Worm (Caenorhabditis elegans): ENCODE results near the gene clec-232.

clec-232 gene

ce11 chrV:15959456-15959855 lies 16.5 kb upstream of the clec-232 start:
- no peak for TF ChIP-seq ceh-28 (tag; optimal IDR thresholded peaks at IDR 0.05)
- no peak for TF ChIP-seq aly-2 (tag; optimal IDR thresholded peaks at IDR 0.05)
- TF ChIP-seq lsy-12 (tag; optimal IDR thresholded peaks at IDR 0.05) = no peak
- TF ChIP-seq skn-1 (tag; optimal IDR thresholded peaks at IDR 0.05) = no peak
- TF ChIP-seq nhr-25 (tag; optimal IDR thresholded peaks at IDR 0.05) = no peak
- no peak for TF ChIP-seq nhr-67 (tag; optimal IDR thresholded peaks at IDR 0.05)

ce11 chrV:15965114-15965513 lies 10.8 kb upstream of the clec-232 start, which contains the start of gene sri-2:
Gene sri-2, minus strand, starts transcription at chrV:15965214.
- no peak for TF ChIP-seq lin-15B (tag; optimal IDR thresholded peaks at IDR 0.05)
- TF ChIP-seq nhr-28 (tag; optimal IDR thresholded peaks at IDR 0.05) = no peak
- TF ChIP-seq ceh-82 (tag; optimal IDR thresholded peaks at IDR 0.05) = no peak
- TF ChIP-seq fkh-10 (GFP tag; optimal IDR thresholded peaks at IDR 0.05) = no peak
- no peak for TF ChIP-seq mdl-1 (tag; optimal IDR thresholded peaks at IDR 0.05)
- TF ChIP-seq lin-39 (tag; optimal IDR thresholded peaks at IDR 0.05) = no peak
- TF ChIP-seq nfya-1 (tag; optimal IDR thresholded peaks at IDR 0.05; ENCODE audit: insufficient read depth) = no peak
- no peak for TF ChIP-seq egl-5 (tag; optimal IDR thresholded peaks at IDR 0.05)
- no peak for TF ChIP-seq zag-1 (tag; optimal IDR thresholded peaks at IDR 0.05)
- TF ChIP-seq nhr-12 (tag; optimal IDR thresholded peaks at IDR 0.05) = no peak
- TF ChIP-seq nhr-77 (tag; optimal IDR thresholded peaks at IDR 0.05) = no peak

ce11 chrV:15967542-15967941 lies 8.4 kb upstream of the clec-232 start, which contains the start of gene sri-1:
Gene sri-1, minus strand, starts transcription at chrV:15967642.
- TF ChIP-seq nhr-28 (tag; optimal IDR thresholded peaks at IDR 0.05) = no peak
- no peak for TF ChIP-seq skn-1 (tag; optimal IDR thresholded peaks at IDR 0.05)
- TF ChIP-seq elt-3 (tag; optimal IDR thresholded peaks at IDR 0.05) = no peak
- no peak for TF ChIP-seq snpc-4 (tag; optimal IDR thresholded peaks at IDR 0.05)
- TF ChIP-seq egl-27 (tag; optimal IDR thresholded peaks at IDR 0.05) = no peak
- no peak for TF ChIP-seq egl-5 (tag; optimal IDR thresholded peaks at IDR 0.05)
- no peak for TF ChIP-seq mdl-1 (tag; optimal IDR thresholded peaks at IDR 0.05)
- TF ChIP-seq fkh-2 (tag; optimal IDR thresholded peaks at IDR 0.05) = no peak
- no peak for TF ChIP-seq nhr-25 (tag; optimal IDR thresholded peaks at IDR 0.05)
- no peak for TF ChIP-seq daf-12 (tag; optimal IDR thresholded peaks at IDR 0.05)

DNA sequence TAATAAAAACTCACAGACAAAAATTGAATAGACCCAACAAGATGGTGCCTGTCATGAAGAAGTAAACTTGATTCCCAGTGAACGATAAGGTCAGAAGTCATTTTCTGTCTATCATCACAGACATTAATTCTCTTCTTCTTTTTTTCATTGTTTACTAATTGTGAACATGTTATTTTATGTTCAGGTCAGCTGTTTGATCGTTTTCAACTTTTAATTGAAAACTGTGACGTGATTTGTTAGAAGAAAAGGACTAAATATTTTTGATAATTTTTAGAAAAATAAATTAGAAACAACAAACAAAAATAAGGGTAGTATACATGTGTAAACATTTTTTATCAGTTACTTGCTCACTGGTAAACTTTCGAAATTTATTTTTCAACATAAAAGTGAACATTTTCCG lies 6.3 kb upstream of the clec-232 start, which contains the start of gene F36G9.7:
F36G9.7 (minus strand) TSS at position 101 of the 400 bp plus-strand sequence.
- TF ChIP-seq nhr-67 (tag; optimal IDR thresholded peaks at IDR 0.05) = no peak
- no peak for TF ChIP-seq elt-1 (tag; optimal IDR thresholded peaks at IDR 0.05)
- TF ChIP-seq ZK546.5 (tag; optimal IDR thresholded peaks at IDR 0.05) = no peak
- TF ChIP-seq lin-39 (tag; optimal IDR thresholded peaks at IDR 0.05) = no peak
- no peak for TF ChIP-seq nhr-12 (tag; optimal IDR thresholded peaks at IDR 0.05)
- TF ChIP-seq nhr-28 (tag; optimal IDR thresholded peaks at IDR 0.05) = no peak
- TF ChIP-seq ztf-4 (tag; optimal IDR thresholded peaks at IDR 0.05) = no peak
- no peak for TF ChIP-seq elt-3 (tag; optimal IDR thresholded peaks at IDR 0.05)

ce11 chrV:15970820-15971219 lies 5.1 kb upstream of the clec-232 start:
- TF ChIP-seq ZK546.5 (tag; optimal IDR thresholded peaks at IDR 0.05) = no peak
- TF ChIP-seq ceh-82 (tag; optimal IDR thresholded peaks at IDR 0.05) = no peak
- no peak for TF ChIP-seq ama-1 (optimal IDR thresholded peaks at IDR 0.05)
- no peak for TF ChIP-seq zag-1 (tag; optimal IDR thresholded peaks at IDR 0.05)
- TF ChIP-seq sea-2 (GFP tag; optimal IDR thresholded peaks at IDR 0.05) = no peak
- no peak for TF ChIP-seq nfya-1 (tag; optimal IDR thresholded peaks at IDR 0.05; ENCODE audit: insufficient read depth)
- no peak for TF ChIP-seq mml-1 (tag; optimal IDR thresholded peaks at IDR 0.05)
- no peak for TF ChIP-seq tbx-2 (tag; optimal IDR thresholded peaks at IDR 0.05)
- TF ChIP-seq ztf-4 (tag; optimal IDR thresholded peaks at IDR 0.05) = no peak
- no peak for TF ChIP-seq nhr-237 (tag; optimal IDR thresholded peaks at IDR 0.05)
- no peak for TF ChIP-seq R02D3.7 (tag; optimal IDR thresholded peaks at IDR 0.05)
- no peak for TF ChIP-seq snpc-4 (tag; optimal IDR thresholded peaks at IDR 0.05)
- no peak for TF ChIP-seq unc-39 (tag; optimal IDR thresholded peaks at IDR 0.05)
- TF ChIP-seq elt-1 (tag; optimal IDR thresholded peaks at IDR 0.05) = no peak
- TF ChIP-seq nhr-76 (tag; optimal IDR thresholded peaks at IDR 0.05) = no peak
- no peak for TF ChIP-seq ceh-9 (tag; optimal IDR thresholded peaks at IDR 0.05)

ce11 chrV:15972484-15972883 lies 3.5 kb upstream of the clec-232 start, which contains the start of gene sru-23:
Gene sru-23, minus strand, starts transcription at chrV:15972584.
- TF ChIP-seq tbx-2 (tag; optimal IDR thresholded peaks at IDR 0.05) (no peak), ztf-4 (tag; optimal IDR thresholded peaks at IDR 0.05) (no peak), ama-1 (optimal IDR thresholded peaks at IDR 0.05) (no peak), sea-2 (GFP tag; optimal IDR thresholded peaks at IDR 0.05) (no peak), R02D3.7 (tag; optimal IDR thresholded peaks at IDR 0.05) (no peak), pha-4 (tag; optimal IDR thresholded peaks at IDR 0.05) (no peak), lin-39 (tag; optimal IDR thresholded peaks at IDR 0.05) (no peak), eor-1 (tag; optimal IDR thresholded peaks at IDR 0.05) (no peak), nhr-28 (tag; optimal IDR thresholded peaks at IDR 0.05) (no peak), mml-1 (tag; optimal IDR thresholded peaks at IDR 0.05) (no peak), fkh-2 (tag; optimal IDR thresholded peaks at IDR 0.05) (no peak), ceh-28 (tag; optimal IDR thresholded peaks at IDR 0.05) (no peak), egl-27 (tag; optimal IDR thresholded peaks at IDR 0.05) (no peak), daf-12 (tag; optimal IDR thresholded peaks at IDR 0.05) (no peak)
